Fruit fly (Drosophila melanogaster) S2 (cell line): ENCODE measurements around the gene CG10514.

Source experiments
- CG8478 ChIP-seq: fragments of >200 bp; optimal IDR thresholded peaks from 2 replicates; lab custom pipeline; 2018
- CTCF ChIP-seq, 2 experiments: fragments of >200 bp; optimal IDR thresholded peaks; 2 replicates each; lab custom pipeline; 2018

- TF ChIP-seq CG8478 (lab: Kevin White, UChicago), result no peak
- TF ChIP-seq CTCF (optimal IDR thresholded peaks at IDR 0.05; lab: Kevin White, UChicago), result no peak
Measured at dm6 chr3R:25283209-25283670, 3.6 kb upstream of the CG10514 start, which contains the start of gene CG31300.
